Fruit fly (Drosophila melanogaster): Measurements from ENCODE around the gene CG5194.
A peak's percentile ranks its signal among the peaks of the same experiment; 100 is the strongest.

Gene CG5194

DNA sequence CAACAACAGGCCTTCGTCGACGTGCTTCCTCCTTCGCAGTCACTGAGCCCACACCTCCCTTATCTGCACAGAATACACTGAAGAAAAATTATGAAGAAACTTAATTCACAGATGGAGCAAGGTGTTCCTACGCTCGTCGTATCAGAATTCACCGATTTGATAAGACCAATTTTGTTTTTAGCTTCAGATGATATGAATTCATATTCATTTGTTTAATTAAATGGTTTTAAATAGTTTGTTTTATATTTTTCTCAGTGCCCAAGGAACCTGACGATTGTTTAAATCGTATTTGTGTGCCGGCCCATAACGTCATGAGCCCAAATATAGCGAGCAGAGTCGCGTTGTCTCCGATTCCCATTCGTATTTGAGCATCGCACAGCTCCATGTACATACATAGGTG, 14.0 kb upstream of the CG5194 start (continued):
- TF ChIP-seq CG33557 (GFP tag; optimal IDR thresholded peaks at IDR 0.05) (peak; percentile 74), CG7372 (GFP tag; IDR thresholded peaks at IDR 0.05) (peak; percentile 30; the same call in 1 of the 2 replicates), CG30403 (GFP tag; optimal IDR thresholded peaks at IDR 0.05) (peak; percentile 51)

DNA sequence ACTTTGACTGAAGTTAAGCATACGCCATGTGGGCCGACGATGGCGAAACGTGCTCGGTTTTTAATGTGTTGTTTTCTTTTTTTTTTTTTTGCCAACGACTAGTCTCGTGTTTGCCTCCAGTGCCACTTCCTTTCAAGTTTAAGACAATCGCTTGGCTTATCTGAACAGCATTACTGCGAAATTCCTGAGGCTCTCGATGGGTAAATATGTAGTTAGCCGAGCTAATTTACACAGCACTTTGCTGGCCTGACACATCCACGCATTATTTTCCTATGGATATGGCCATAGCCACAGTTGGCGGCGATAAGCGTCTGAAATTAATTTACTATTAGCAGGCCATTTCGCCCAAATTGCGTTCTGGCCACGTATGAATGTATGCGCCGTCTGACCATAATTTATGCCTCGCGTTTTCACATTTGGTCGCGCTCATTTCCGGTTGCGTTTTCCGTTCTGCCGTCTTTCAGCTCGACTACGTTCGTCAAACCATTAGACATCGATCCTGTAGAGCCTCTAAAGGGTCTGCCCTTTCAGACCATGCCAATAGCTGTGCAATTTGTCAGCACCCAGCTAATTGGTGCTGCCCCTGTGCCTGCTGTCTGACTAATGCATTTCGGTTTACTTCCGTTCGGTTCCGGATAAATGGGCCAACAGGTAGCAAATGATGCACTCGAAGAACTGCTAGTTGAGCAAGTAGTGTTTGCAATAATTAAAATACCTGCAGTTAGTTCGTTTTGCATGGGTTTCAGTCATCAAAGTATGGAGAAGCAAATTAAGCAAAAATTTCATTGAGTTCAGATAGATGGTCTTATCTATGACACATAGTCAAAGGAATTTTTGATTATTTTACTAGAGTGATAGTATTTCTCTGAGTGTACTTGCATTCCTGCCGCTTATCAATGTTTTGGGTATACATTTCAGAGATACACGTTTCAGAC, 11.1 kb upstream of the CG5194 start:
- TF ChIP-seq peb (GFP tag; IDR thresholded peaks at IDR 0.05): no peak
- TF ChIP-seq NC2β (GFP tag; optimal IDR thresholded peaks at IDR 0.05): no peak
- TF ChIP-seq CG4707 (GFP tag; optimal IDR thresholded peaks at IDR 0.05): no peak
- no peak for TF ChIP-seq CG6683 (GFP tag; optimal IDR thresholded peaks at IDR 0.05)
- no peak for TF ChIP-seq nau (GFP tag; optimal IDR thresholded peaks at IDR 0.05)
- no peak for TF ChIP-seq CG15601 (tag; optimal IDR thresholded peaks at IDR 0.05)
- 0 out of 2 replicates have a peak, but pooled peaks have one; percentile 19 for TF ChIP-seq Dref (GFP tag; IDR thresholded peaks at IDR 0.05)
- TF ChIP-seq Elba2 (GFP tag; optimal IDR thresholded peaks at IDR 0.05): peak; percentile 62
- TF ChIP-seq Mad (GFP tag; optimal IDR thresholded peaks at IDR 0.05): no peak
- TF ChIP-seq Ravus (GFP tag; IDR thresholded peaks at IDR 0.05): no peak
- TF ChIP-seq Neu2 (GFP tag; optimal IDR thresholded peaks at IDR 0.05; ENCODE audit: borderline replicate concordance): peak; percentile 34
- TF ChIP-seq prd (optimal IDR thresholded peaks at IDR 0.05): no peak
- TF ChIP-seq prd (GFP tag; IDR thresholded peaks at IDR 0.05): peak; percentile 81
- TF ChIP-seq Hmx (GFP tag; optimal IDR thresholded peaks at IDR 0.05): no peak
- TF ChIP-seq CG12219 (GFP tag; optimal IDR thresholded peaks at IDR 0.05): no peak
- no peak for TF ChIP-seq ERR (GFP tag; optimal IDR thresholded peaks at IDR 0.05)
- no peak for TF ChIP-seq Six4 (GFP tag; optimal IDR thresholded peaks at IDR 0.05)
- no peak for TF ChIP-seq run (tag; optimal IDR thresholded peaks at IDR 0.05)
- TF ChIP-seq caup (GFP tag; optimal IDR thresholded peaks at IDR 0.05; ENCODE audit: severe bottlenecking): peak; percentile 23
- TF ChIP-seq nerfin-2 (GFP tag; IDR thresholded peaks at IDR 0.05; ENCODE audit: partially characterized antibody): no peak
- TF ChIP-seq Dbx (GFP tag; IDR thresholded peaks at IDR 0.05): 0 out of 3 replicates have a peak, but pooled peaks have one; percentile 17
- no peak for TF ChIP-seq pb (GFP tag; optimal IDR thresholded peaks at IDR 0.05)
- TF ChIP-seq Xrp1 (GFP tag; IDR thresholded peaks at IDR 0.05): peak; percentile 25; the same call in 1 of the 2 replicates
- no peak for TF ChIP-seq CG12659 (GFP tag; optimal IDR thresholded peaks at IDR 0.05)
- TF ChIP-seq usp (GFP tag; optimal IDR thresholded peaks at IDR 0.05): no peak
- no peak for TF ChIP-seq crol (GFP tag; IDR thresholded peaks at IDR 0.05)
- TF ChIP-seq chm (GFP tag; IDR thresholded peaks at IDR 0.05): no peak
- TF ChIP-seq CG3847 (GFP tag; IDR thresholded peaks at IDR 0.05): no peak
- no peak for TF ChIP-seq CG31388 (GFP tag; optimal IDR thresholded peaks at IDR 0.05)
- no peak for TF ChIP-seq eyg (GFP tag; optimal IDR thresholded peaks at IDR 0.05)
- TF ChIP-seq lola (GFP tag; optimal IDR thresholded peaks at IDR 0.05): peak in 1 of 3 experiments; percentile 28
- no peak for TF ChIP-seq stwl (tag; optimal IDR thresholded peaks at IDR 0.05)
- no peak for TF ChIP-seq ttk (GFP tag; IDR thresholded peaks at IDR 0.05)
- no peak for TF ChIP-seq CG2199 (GFP tag; IDR thresholded peaks at IDR 0.05)
- no peak for TF ChIP-seq Stat92E (GFP tag; optimal IDR thresholded peaks at IDR 0.05)
- TF ChIP-seq tup (GFP tag; optimal IDR thresholded peaks at IDR 0.05): peak; percentile 8
- TF ChIP-seq scrt (GFP tag; optimal IDR thresholded peaks at IDR 0.05): no peak
- peak; percentile 16 for TF ChIP-seq CG2678 (tag; optimal IDR thresholded peaks at IDR 0.05)
- no peak for TF ChIP-seq H2.0 (GFP tag; IDR thresholded peaks at IDR 0.05)
- no peak for TF ChIP-seq luna (GFP tag; optimal IDR thresholded peaks at IDR 0.05)
- TF ChIP-seq CG34224 (GFP tag; IDR thresholded peaks at IDR 0.05; ENCODE audit: partially characterized antibody): no peak
- TF ChIP-seq hb (GFP tag; IDR thresholded peaks at IDR 0.05; ENCODE audit: partially characterized antibody): no peak
- no peak for TF ChIP-seq CG17361 (GFP tag; IDR thresholded peaks at IDR 0.05)
- TF ChIP-seq Med (GFP tag): peak; percentile 67

All from whole organism, embryonic.